Fruit fly (Drosophila melanogaster) whole organism, embryonic: ENCODE data around the gene dmGlut.

Source experiments
- Aef1 ChIP-seq: fragments of 200-800 bp; sonication (Bioruptor generic); IDR thresholded peaks from 3 replicates; pipeline ENCODE4 v1.3.6; 2022; ENCODE audit warnings: missing biosample characterization, missing genetic modification characterization
- BEAF-32 ChIP-seq: fragments of 200-800 bp; sonication (Bioruptor generic); optimal IDR thresholded peaks from 3 replicates; lab custom pipeline; 2017; ENCODE audit warnings: missing biosample characterization, missing genetic modification characterization, mild to moderate bottlenecking, moderate library complexity, missing genetic modification reagents
- Bgb ChIP-seq: fragments of 200-800 bp; sonication (Bioruptor generic); IDR thresholded peaks from 2 replicates; pipeline ENCODE4 v1.3.6; 2022; ENCODE audit warnings: missing biosample characterization, missing genetic modification characterization; ENCODE audit not compliant: partially characterized antibody
- CG13287 ChIP-seq: fragments of 200-800 bp; sonication (Bioruptor generic); IDR thresholded peaks from 2 replicates; pipeline ENCODE4 v1.3.6; 2022; ENCODE audit warnings: missing biosample characterization, missing genetic modification characterization; ENCODE audit not compliant: partially characterized antibody
- CG16863 ChIP-seq: fragments of 200-800 bp; sonication (Bioruptor generic); optimal IDR thresholded peaks from 3 replicates; lab custom pipeline; 2016; ENCODE audit warnings: missing biosample characterization, missing genetic modification characterization
- CG17361 ChIP-seq: fragments of 200-800 bp; sonication (Bioruptor generic); IDR thresholded peaks from 3 replicates; pipeline ENCODE4 v1.3.6; 2022; ENCODE audit warnings: missing biosample characterization, missing genetic modification characterization
- CG17568 ChIP-seq: fragments of 200-800 bp; sonication (Bioruptor generic); optimal IDR thresholded peaks from 2 replicates; lab custom pipeline; 2018; ENCODE audit warnings: missing biosample characterization, mild to moderate bottlenecking, missing genetic modification characterization, moderate library complexity
- CG17912 ChIP-seq: fragments of 200-800 bp; sonication (Bioruptor generic); optimal IDR thresholded peaks from 2 replicates; lab custom pipeline; 2018; ENCODE audit warnings: missing biosample characterization, mild to moderate bottlenecking, missing genetic modification characterization
- CG18599 ChIP-seq: fragments of 200-800 bp; sonication (Bioruptor generic); optimal IDR thresholded peaks from 3 replicates; lab custom pipeline; 2017; ENCODE audit warnings: missing biosample characterization, missing genetic modification characterization, mild to moderate bottlenecking, moderate library complexity, missing genetic modification reagents
- CG2120 ChIP-seq: fragments of 200-800 bp; sonication (Bioruptor generic); optimal IDR thresholded peaks from 3 replicates; lab custom pipeline; 2016; ENCODE audit warnings: missing biosample characterization, missing genetic modification characterization
- CG2202 ChIP-seq: fragments of 200-800 bp; sonication (Bioruptor generic); optimal IDR thresholded peaks from 2 replicates; lab custom pipeline; 2018; ENCODE audit warnings: missing biosample characterization, mild to moderate bottlenecking, missing genetic modification characterization
- CG33213 ChIP-seq: fragments of 200-800 bp; sonication (Bioruptor generic); optimal IDR thresholded peaks from 3 replicates; lab custom pipeline; 2016; ENCODE audit warnings: missing biosample characterization, missing genetic modification characterization
- CG3407 ChIP-seq: fragments of 200-800 bp; sonication (Bioruptor generic); optimal IDR thresholded peaks from 2 replicates; lab custom pipeline; 2018; ENCODE audit warnings: missing biosample characterization, mild to moderate bottlenecking, missing genetic modification characterization
- CG34422 ChIP-seq: fragments of 200-800 bp; sonication (Bioruptor generic); IDR thresholded peaks from 3 replicates; pipeline ENCODE4 v1.3.6; 2022; ENCODE audit warnings: missing biosample characterization, missing genetic modification characterization
- CG3995 ChIP-seq: fragments of 200-800 bp; sonication (Bioruptor generic); optimal IDR thresholded peaks from 3 replicates; lab custom pipeline; 2016; ENCODE audit warnings: missing biosample characterization, missing genetic modification characterization
- CG5245 ChIP-seq: fragments of 200-800 bp; sonication (Bioruptor generic); optimal IDR thresholded peaks from 3 replicates; lab custom pipeline; 2016; ENCODE audit warnings: missing biosample characterization, missing genetic modification characterization
- CG8388 ChIP-seq: fragments of 200-800 bp; sonication (Bioruptor generic); optimal IDR thresholded peaks from 2 replicates; lab custom pipeline; 2019; ENCODE audit warnings: missing biosample characterization, mild to moderate bottlenecking, missing genetic modification characterization, moderate library complexity
- Dek ChIP-seq: fragments of 200-800 bp; sonication (Bioruptor generic); optimal IDR thresholded peaks from 3 replicates; lab custom pipeline; 2019; ENCODE audit warnings: missing biosample characterization, mild to moderate bottlenecking, missing genetic modification characterization, moderate library complexity
- Drgx ChIP-seq: fragments of 200-800 bp; sonication (Bioruptor generic); IDR thresholded peaks from 2 replicates; pipeline ENCODE4 v1.3.6; 2022; ENCODE audit warnings: missing biosample characterization, missing genetic modification characterization
- E2f2 ChIP-seq: fragments of 200-800 bp; sonication (Bioruptor generic); IDR thresholded peaks from 2 replicates; pipeline ENCODE4 v1.3.6; 2022; ENCODE audit warnings: missing biosample characterization, missing genetic modification characterization
- Hand ChIP-seq: fragments of 200-800 bp; sonication (Bioruptor generic); optimal IDR thresholded peaks from 2 replicates; lab custom pipeline; 2017; ENCODE audit warnings: mild to moderate bottlenecking, missing biosample characterization, missing genetic modification reagents, missing genetic modification characterization
- HmgZ ChIP-seq: fragments of 200-800 bp; sonication (Bioruptor generic); optimal IDR thresholded peaks from 2 replicates; lab custom pipeline; 2018; ENCODE audit warnings: missing biosample characterization, mild to moderate bottlenecking, missing genetic modification characterization
- Med ChIP-seq: fragments of 200-800 bp; sonication (Bioruptor generic); peaks from one replicate; lab custom pipeline; 2016; ENCODE audit warnings: missing biosample characterization, missing genetic modification characterization, mild to moderate bottlenecking, inconsistent platforms, moderate library complexity
- Meics ChIP-seq: fragments of 200-800 bp; sonication (Bioruptor generic); optimal IDR thresholded peaks from 2 replicates; lab custom pipeline; 2017; ENCODE audit warnings: missing biosample characterization, mild to moderate bottlenecking, missing genetic modification characterization
- NK7.1 ChIP-seq: fragments of 200-800 bp; sonication (Bioruptor generic); optimal IDR thresholded peaks from 3 replicates; lab custom pipeline; 2016; ENCODE audit warnings: missing biosample characterization, missing genetic modification characterization
- Ravus ChIP-seq: fragments of 200-800 bp; sonication (Bioruptor generic); IDR thresholded peaks from 2 replicates; pipeline ENCODE4 v1.3.6; 2022; ENCODE audit warnings: missing biosample characterization, missing genetic modification characterization
- Sox102F ChIP-seq: fragments of 200-800 bp; sonication (Bioruptor generic); optimal IDR thresholded peaks from 2 replicates; lab custom pipeline; 2018; ENCODE audit warnings: missing biosample characterization, mild to moderate bottlenecking, missing genetic modification characterization, moderate library complexity
- Sry-δ ChIP-seq: fragments of 200-800 bp; sonication (Bioruptor generic); optimal IDR thresholded peaks from 2 replicates; lab custom pipeline; 2016; ENCODE audit warnings: missing biosample characterization, missing genetic modification characterization
- TFAM ChIP-seq: fragments of 200-800 bp; sonication (Bioruptor generic); optimal IDR thresholded peaks from 2 replicates; lab custom pipeline; 2017; ENCODE audit warnings: missing biosample characterization, missing genetic modification characterization, inconsistent platforms
- al ChIP-seq: fragments of 200-800 bp; sonication (Bioruptor generic); IDR thresholded peaks from 2 replicates; pipeline ENCODE4 v1.3.6; 2022; ENCODE audit warnings: missing biosample characterization, missing genetic modification characterization
- az2 ChIP-seq: fragments of 200-800 bp; sonication (Bioruptor generic); optimal IDR thresholded peaks from 3 replicates; lab custom pipeline; 2016; ENCODE audit warnings: missing biosample characterization, missing genetic modification characterization
- chm ChIP-seq: fragments of 200-800 bp; sonication (Bioruptor generic); IDR thresholded peaks from 2 replicates; pipeline ENCODE4 v1.3.6; 2022; ENCODE audit warnings: missing biosample characterization, missing genetic modification characterization
- dati ChIP-seq: fragments of 200-800 bp; sonication (Bioruptor generic); IDR thresholded peaks from 2 replicates; pipeline ENCODE4 v1.3.6; 2022; ENCODE audit warnings: missing biosample characterization, missing genetic modification characterization
- dimm ChIP-seq: fragments of 200-800 bp; sonication (Bioruptor generic); IDR thresholded peaks from 2 replicates; pipeline ENCODE4 v1.3.6; 2022; ENCODE audit warnings: missing biosample characterization, missing genetic modification characterization
- ewg ChIP-seq: fragments of 200-800 bp; sonication (Bioruptor generic); optimal IDR thresholded peaks from 3 replicates; lab custom pipeline; 2017; ENCODE audit warnings: mild to moderate bottlenecking, missing biosample characterization, missing genetic modification reagents, missing genetic modification characterization
- fd102C ChIP-seq: fragments of 200-800 bp; sonication (Bioruptor generic); optimal IDR thresholded peaks from 2 replicates; lab custom pipeline; 2018; ENCODE audit warnings: missing biosample characterization, mild to moderate bottlenecking, missing genetic modification characterization, moderate library complexity
- fru ChIP-seq: fragments of >200 bp; optimal IDR thresholded peaks from 2 replicates; lab custom pipeline; 2017
- grau ChIP-seq: fragments of 200-800 bp; optimal IDR thresholded peaks from 3 replicates; lab custom pipeline; 2019; ENCODE audit warnings: missing biosample characterization, mild to moderate bottlenecking, missing genetic modification characterization, moderate library complexity
- hkb ChIP-seq, 2 experiments: fragments of 200-800 bp in 1 of 2; fragments of >200 bp in 1 of 2; sonication (Bioruptor generic) in 1 of 2; IDR thresholded peaks in 1 of 2; optimal IDR thresholded peaks in 1 of 2; 2 replicates each; pipeline versions ENCODE4 v1.3.6 to Lab custom; 2017 to 2022; ENCODE audit warnings: missing biosample characterization in 1 of 2, missing genetic modification characterization in 1 of 2
- klu ChIP-seq: fragments of 200-800 bp; sonication (Bioruptor generic); IDR thresholded peaks from 2 replicates; pipeline ENCODE4 v1.3.6; 2022; ENCODE audit warnings: missing biosample characterization, missing genetic modification characterization
- kni ChIP-seq: fragments of 200-800 bp; sonication (Bioruptor generic); optimal IDR thresholded peaks from 3 replicates; lab custom pipeline; 2017; ENCODE audit warnings: mild to moderate bottlenecking, missing biosample characterization, missing genetic modification reagents, missing genetic modification characterization
- lov ChIP-seq, 2 experiments: fragments of 200-800 bp in 1 of 2; fragments of >200 bp in 1 of 2; sonication (Bioruptor generic) in 1 of 2; IDR thresholded peaks in 1 of 2; optimal IDR thresholded peaks in 1 of 2; 2 replicates in 1 of 2; 3 replicates in 1 of 2; pipeline versions ENCODE4 v1.3.6 to Lab custom; 2017 to 2022; ENCODE audit warnings: missing biosample characterization in 1 of 2, missing genetic modification characterization in 1 of 2
- nmo ChIP-seq: fragments of 200-800 bp; sonication (Bioruptor generic); optimal IDR thresholded peaks from 2 replicates; lab custom pipeline; 2018; ENCODE audit warnings: missing biosample characterization, mild to moderate bottlenecking, missing genetic modification characterization, moderate library complexity
- pho ChIP-seq: fragments of 200-800 bp; sonication (Bioruptor generic); optimal IDR thresholded peaks from 2 replicates; lab custom pipeline; 2016; ENCODE audit warnings: missing biosample characterization, missing genetic modification characterization
- phol ChIP-seq: fragments of 200-800 bp; sonication (Bioruptor generic); optimal IDR thresholded peaks from 3 replicates; lab custom pipeline; 2018; ENCODE audit warnings: missing biosample characterization, mild to moderate bottlenecking, missing genetic modification characterization, moderate library complexity
- zfh1 ChIP-seq: fragments of 200-800 bp; sonication (Bioruptor generic); IDR thresholded peaks from 3 replicates; pipeline ENCODE4 v1.3.6; 2022; ENCODE audit warnings: missing biosample characterization, missing genetic modification characterization

Gene dmGlut

DNA sequence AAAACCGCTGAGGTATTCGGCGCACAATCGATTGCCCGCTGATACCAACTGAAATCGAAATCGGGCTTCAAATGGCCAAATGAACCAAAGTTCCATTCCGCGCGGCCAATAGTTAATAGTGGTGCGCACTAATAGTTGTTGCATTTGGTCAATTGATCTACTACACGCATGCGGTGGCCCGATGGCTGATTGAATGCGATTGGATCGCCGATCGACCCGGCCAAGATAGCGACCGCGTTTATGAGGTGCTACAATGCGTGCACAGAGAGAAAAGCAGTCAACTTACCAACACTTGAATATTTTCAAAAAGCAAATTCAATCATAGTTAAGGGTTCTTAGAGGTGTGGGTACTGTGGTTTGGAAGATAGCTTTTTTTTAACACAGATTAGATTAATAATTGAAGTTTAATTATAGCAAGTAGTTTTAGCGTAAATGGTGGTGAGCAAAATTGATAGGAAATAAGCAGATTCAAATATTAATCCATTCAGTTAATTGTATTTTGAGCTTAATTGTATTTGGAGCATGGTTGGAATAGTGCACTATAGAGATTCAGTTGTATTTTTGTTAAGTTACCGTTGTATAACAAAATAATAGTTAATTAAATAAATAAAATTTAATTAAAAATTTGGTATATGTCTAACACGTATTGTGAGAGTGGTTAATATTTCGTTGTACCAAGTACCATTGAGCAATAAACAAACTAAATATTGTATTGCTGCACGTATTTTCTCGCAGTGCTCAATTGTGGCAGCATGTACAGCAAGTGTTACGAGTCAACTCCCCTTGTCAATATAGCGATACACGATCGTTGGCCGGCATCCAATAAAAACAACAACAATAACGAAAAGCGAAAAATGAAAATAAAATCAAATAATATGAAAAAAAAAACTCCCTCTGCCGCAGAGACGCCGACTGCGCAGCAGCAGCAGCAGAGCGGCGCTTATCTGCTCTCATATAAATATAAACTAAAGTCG lies 493 bp upstream of the dmGlut start (continued):
- TF ChIP-seq pho (GFP tag; lab: Kevin White, UChicago) (peak; percentile 35), Sry-δ (GFP tag; lab: Kevin White, UChicago) (peak; percentile 29), Meics (GFP tag; lab: Kevin White, UChicago) (peak; percentile 68), Med (GFP tag; lab: Kevin White, UChicago) (peak; percentile 75), Dek (peak; percentile 7), kni (peak; percentile 68), az2 (GFP tag; lab: Kevin White, UChicago) (peak; percentile 32), Drgx (GFP tag; lab: Robert Waterston, UW) (peak; percentile 75), Aef1 (peak; percentile 61), fd102C (GFP tag; lab: Kevin White, UChicago) (no peak), CG3995 (GFP tag; lab: Kevin White, UChicago) (no peak), CG17568 (GFP tag; lab: Kevin White, UChicago) (no peak), CG8388 (GFP tag; lab: Kevin White, UChicago) (peak; percentile 46), Sox102F (GFP tag; lab: Kevin White, UChicago) (peak; percentile 64), BEAF-32 (GFP tag; lab: Kevin White, UChicago) (peak; percentile 16), al (GFP tag; lab: Robert Waterston, UW) (no peak), TFAM (GFP tag; lab: Kevin White, UChicago) (no peak), CG5245 (peak; percentile 30), CG33213 (no peak), CG3407 (GFP tag; lab: Kevin White, UChicago) (peak; percentile 42), Ravus (peak; percentile 37), chm (0 out of 2 replicates have a peak, but pooled peaks have one; percentile 40), lov (optimal IDR thresholded peaks at IDR 0.05; lab: Kevin White, UChicago) (no peak), lov (GFP tag; IDR thresholded peaks at IDR 0.05; lab: Robert Waterston, UW) (0 out of 3 replicates have a peak, but pooled peaks have one; percentile 14), CG18599 (GFP tag; lab: Kevin White, UChicago) (peak; percentile 56), ewg (GFP tag; lab: Kevin White, UChicago) (peak; percentile 44), E2f2 (GFP tag; lab: Robert Waterston, UW) (peak; percentile 36), CG16863 (GFP tag; lab: Kevin White, UChicago) (peak; percentile 15), klu (GFP tag; lab: Robert Waterston, UW) (0 out of 2 replicates have a peak, but pooled peaks have one; percentile 13), CG13287 (peak; percentile 32; the same call in 1 of the 2 replicates), CG34422 (peak; percentile 44; the same call in 2 of the 3 replicates), grau (tag; lab: Kevin White, UChicago) (peak; percentile 70), Bgb (GFP tag; lab: Robert Waterston, UW) (0 out of 2 replicates have a peak, but pooled peaks have one; percentile 35), dati (GFP tag; lab: Robert Waterston, UW) (peak; percentile 13; the same call in 1 of the 2 replicates), fru (lab: Kevin White, UChicago) (no peak), zfh1 (GFP tag; lab: Robert Waterston, UW) (peak; percentile 54; the same call in 1 of the 3 replicates), hkb (optimal IDR thresholded peaks at IDR 0.05; lab: Kevin White, UChicago) (no peak), hkb (GFP tag; IDR thresholded peaks at IDR 0.05; lab: Robert Waterston, UW) (0 out of 2 replicates have a peak, but pooled peaks have one; percentile 21), CG17912 (no peak), dimm (GFP tag; lab: Robert Waterston, UW) (peak; percentile 13; the same call in 1 of the 2 replicates), NK7.1 (GFP tag; lab: Kevin White, UChicago) (no peak), nmo (GFP tag; lab: Kevin White, UChicago) (peak; percentile 78), Hand (GFP tag; lab: Kevin White, UChicago) (peak; percentile 35), CG17361 (peak; percentile 89), phol (tag; lab: Kevin White, UChicago) (peak; percentile 66), CG2202 (tag; lab: Kevin White, UChicago) (no peak), HmgZ (tag; lab: Kevin White, UChicago) (no peak), CG2120 (GFP tag; lab: Kevin White, UChicago) (peak; percentile 33)
